Worm (Caenorhabditis elegans) whole organism, late embryonic: ENCODE results near the gene K03A11.5.
A peak's percentile ranks its signal among the peaks of the same experiment; 100 is the strongest.

Experiments
- C38D4.7 ChIP-seq: fragments of 200-800 bp; sonication (Bioruptor generic); optimal IDR thresholded peaks from 2 replicates; lab custom pipeline; 2018; ENCODE audit warnings: mild to moderate bottlenecking, missing genetic modification characterization, moderate library complexity, missing compliant biosample characterization
- F13H6.1 ChIP-seq: sonication (generic microtip); optimal IDR thresholded peaks from 2 replicates; lab custom pipeline; 2016; ENCODE audit warnings: missing genetic modification characterization, missing compliant biosample characterization
- K02D7.2 ChIP-seq: sonication (generic microtip); optimal IDR thresholded peaks from 2 replicates; lab custom pipeline; 2017; ENCODE audit warnings: mild to moderate bottlenecking, missing genetic modification characterization, missing compliant biosample characterization
- K09A11.1 ChIP-seq: sonication (generic microtip); optimal IDR thresholded peaks from 2 replicates; lab custom pipeline; 2017; ENCODE audit warnings: antibody characterized with exemption, mild to moderate bottlenecking, missing genetic modification characterization, missing compliant biosample characterization; ENCODE audit not compliant: insufficient read depth
- T23F11.4 ChIP-seq: fragments of 200-800 bp; sonication (Bioruptor generic); optimal IDR thresholded peaks from 2 replicates; lab custom pipeline; 2018; ENCODE audit warnings: mild to moderate bottlenecking, missing genetic modification characterization, missing compliant biosample characterization
- Y22D7AL.16 ChIP-seq: sonication (generic microtip); optimal IDR thresholded peaks from 2 replicates; lab custom pipeline; 2016; ENCODE audit warnings: missing genetic modification characterization, missing compliant biosample characterization
- ama-1 ChIP-seq: fragments of 150-350 bp; optimal IDR thresholded peaks from 2 replicates; lab custom pipeline; 2014
- ceh-19 ChIP-seq: fragments of 200-800 bp; sonication (Bioruptor generic); optimal IDR thresholded peaks from 2 replicates; lab custom pipeline; 2018; ENCODE audit warnings: mild to moderate bottlenecking, missing genetic modification characterization, missing compliant biosample characterization
- ceh-2 ChIP-seq: sonication (generic microtip); optimal IDR thresholded peaks from 2 replicates; lab custom pipeline; 2016; ENCODE audit warnings: missing genotype, missing genetic modification characterization, missing compliant biosample characterization
- ceh-24 ChIP-seq: sonication (generic microtip); optimal IDR thresholded peaks from 2 replicates; lab custom pipeline; 2016; ENCODE audit warnings: mild to moderate bottlenecking, missing genetic modification characterization, missing compliant biosample characterization
- ceh-30 ChIP-seq: fragments of 150-350 bp; optimal IDR thresholded peaks from 2 replicates; lab custom pipeline; 2014; ENCODE audit warnings: missing biosample characterization, missing genetic modification characterization
- ceh-34 ChIP-seq: sonication (generic microtip); optimal IDR thresholded peaks from 2 replicates; lab custom pipeline; 2016; ENCODE audit warnings: mild to moderate bottlenecking, missing genetic modification characterization, missing compliant biosample characterization
- ceh-48 ChIP-seq: sonication (generic microtip); optimal IDR thresholded peaks from 2 replicates; lab custom pipeline; 2016; ENCODE audit warnings: missing genetic modification characterization, inconsistent platforms, missing compliant biosample characterization
- ceh-6 ChIP-seq: fragments of 200-800 bp; sonication (Bioruptor generic); optimal IDR thresholded peaks from 2 replicates; lab custom pipeline; 2018; ENCODE audit warnings: mild to moderate bottlenecking, missing genetic modification characterization, missing compliant biosample characterization
- elt-2 ChIP-seq: sonication (generic microtip); optimal IDR thresholded peaks from 2 replicates; lab custom pipeline; 2016; ENCODE audit warnings: missing genetic modification reagents, missing genetic modification characterization, missing compliant biosample characterization
- elt-4 ChIP-seq: sonication (generic microtip); optimal IDR thresholded peaks from 2 replicates; lab custom pipeline; 2016; ENCODE audit warnings: missing genetic modification characterization, missing compliant biosample characterization
- ets-4 ChIP-seq: sonication (generic microtip); optimal IDR thresholded peaks from 2 replicates; lab custom pipeline; 2016; ENCODE audit warnings: missing genetic modification characterization, missing compliant biosample characterization
- fkh-6 ChIP-seq: sonication (generic microtip); optimal IDR thresholded peaks from 2 replicates; lab custom pipeline; 2016; ENCODE audit warnings: missing genetic modification characterization, missing compliant biosample characterization
- hlh-13 ChIP-seq: fragments of 200-800 bp; sonication (Bioruptor generic); optimal IDR thresholded peaks from 2 replicates; lab custom pipeline; 2018; ENCODE audit warnings: mild to moderate bottlenecking, missing genetic modification characterization, missing compliant biosample characterization
- hlh-15 ChIP-seq: sonication (generic microtip); optimal IDR thresholded peaks from 2 replicates; lab custom pipeline; 2016; ENCODE audit warnings: missing genetic modification characterization, missing compliant biosample characterization
- hlh-30 ChIP-seq: sonication (generic microtip); optimal IDR thresholded peaks from 2 replicates; lab custom pipeline; 2017; ENCODE audit warnings: antibody characterized with exemption, missing genetic modification characterization, missing compliant biosample characterization; ENCODE audit not compliant: insufficient read depth
- lim-6 ChIP-seq: sonication (generic microtip); optimal IDR thresholded peaks from 2 replicates; lab custom pipeline; 2016; ENCODE audit warnings: missing genetic modification characterization, missing compliant biosample characterization
- lin-11 ChIP-seq: fragments of 200-800 bp; sonication (Bioruptor generic); optimal IDR thresholded peaks from 2 replicates; lab custom pipeline; 2018; ENCODE audit warnings: mild to moderate bottlenecking, missing genetic modification characterization, missing compliant biosample characterization
- mec-3 ChIP-seq: sonication (generic microtip); optimal IDR thresholded peaks from 2 replicates; lab custom pipeline; 2016; ENCODE audit warnings: borderline replicate concordance, missing genetic modification characterization, missing compliant biosample characterization
- nhr-232 ChIP-seq: sonication (generic microtip); optimal IDR thresholded peaks from 2 replicates; lab custom pipeline; 2016; ENCODE audit warnings: missing genetic modification characterization, missing compliant biosample characterization
- pag-3 ChIP-seq: sonication (generic microtip); optimal IDR thresholded peaks from 2 replicates; lab custom pipeline; 2016; ENCODE audit warnings: missing compliant biosample characterization, missing genetic modification characterization, borderline replicate concordance
- pros-1 ChIP-seq: fragments of 150-350 bp; optimal IDR thresholded peaks from 2 replicates; lab custom pipeline; 2014; ENCODE audit warnings: missing biosample characterization, missing genetic modification reagents, missing genetic modification characterization
- ref-2 ChIP-seq: sonication (generic microtip); optimal IDR thresholded peaks from 2 replicates; lab custom pipeline; 2016; ENCODE audit warnings: missing genetic modification characterization, missing compliant biosample characterization
- sdc-2 ChIP-seq: sonication (generic microtip); optimal IDR thresholded peaks from 2 replicates; lab custom pipeline; 2016; ENCODE audit warnings: missing genotype, missing genetic modification characterization, missing compliant biosample characterization
- sox-2 ChIP-seq: fragments of 200-800 bp; sonication (Bioruptor generic); IDR thresholded peaks from 2 replicates; pipeline ENCODE4 v1.3.6; 2022; ENCODE audit warnings: missing genetic modification reagents, missing genetic modification characterization, missing compliant biosample characterization
- sox-4 ChIP-seq: sonication (generic microtip); optimal IDR thresholded peaks from 2 replicates; lab custom pipeline; 2017; ENCODE audit warnings: mild to moderate bottlenecking, missing genetic modification characterization, inconsistent platforms, missing compliant biosample characterization
- tbx-2 ChIP-seq: sonication (generic microtip); optimal IDR thresholded peaks from 2 replicates; lab custom pipeline; 2016; ENCODE audit warnings: missing genetic modification characterization, missing compliant biosample characterization
- unc-3 ChIP-seq, 2 experiments: fragments of 200-800 bp in 1 of 2; sonication (Bioruptor generic) in 1 of 2; sonication (generic microtip) in 1 of 2; conservative IDR thresholded peaks in 1 of 2; optimal IDR thresholded peaks in 1 of 2; 2 replicates each; pipeline versions ENCODE4 v1.3.6 to Lab custom; 2016 to 2022; ENCODE audit warnings: missing compliant biosample characterization in 2 of 2, missing genetic modification characterization in 2 of 2, missing genetic modification reagents in 1 of 2
- unc-42 ChIP-seq: sonication (generic microtip); optimal IDR thresholded peaks from 2 replicates; lab custom pipeline; 2016; ENCODE audit warnings: missing genotype, missing genetic modification characterization, missing compliant biosample characterization
- unc-86 ChIP-seq: sonication (generic microtip); optimal IDR thresholded peaks from 2 replicates; lab custom pipeline; 2016; ENCODE audit warnings: missing genetic modification characterization, missing compliant biosample characterization
- zip-5 ChIP-seq: sonication (generic microtip); optimal IDR thresholded peaks from 2 replicates; lab custom pipeline; 2016; ENCODE audit warnings: missing genetic modification characterization, missing compliant biosample characterization
- ztf-16 ChIP-seq: sonication (generic microtip); optimal IDR thresholded peaks from 2 replicates; lab custom pipeline; 2017; ENCODE audit warnings: missing genetic modification characterization, missing compliant biosample characterization

The K03A11.5 gene

DNA sequence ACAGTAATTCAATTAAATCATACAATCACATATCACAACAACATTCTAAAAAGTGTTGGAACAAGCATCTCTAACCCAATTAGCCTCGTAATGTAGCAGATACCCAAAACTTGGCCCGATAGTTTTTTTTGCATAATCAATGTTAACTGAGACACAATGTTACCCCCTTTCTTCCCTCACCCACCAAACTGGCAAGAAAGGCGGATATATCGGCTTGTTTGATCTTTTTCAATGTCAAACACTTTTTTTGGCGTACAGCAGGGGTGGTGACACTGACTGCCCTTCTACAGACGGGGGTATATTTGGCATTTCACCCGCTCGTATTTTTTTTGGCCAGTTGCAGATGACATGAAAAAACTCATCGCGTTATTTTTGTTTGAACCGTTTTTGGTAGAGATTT is 46.7 kb downstream of the K03A11.5 start:
- no peak for TF ChIP-seq sdc-2
- TF ChIP-seq ceh-2 (tag; lab: Kevin White, UChicago): no peak
- TF ChIP-seq hlh-30: no peak
- no peak for TF ChIP-seq unc-42 (tag; lab: Kevin White, UChicago)
- TF ChIP-seq sox-4: no peak
- no peak for TF ChIP-seq elt-4 (tag; lab: Kevin White, UChicago)
- TF ChIP-seq C38D4.7 (GFP tag; lab: Kevin White, UChicago): no peak
- no peak for TF ChIP-seq T23F11.4 (GFP tag; lab: Kevin White, UChicago)
- TF ChIP-seq ceh-48 (tag; lab: Kevin White, UChicago): no peak
- TF ChIP-seq K09A11.1 (tag; lab: Kevin White, UChicago): no peak
- no peak for TF ChIP-seq ets-4 (tag; lab: Kevin White, UChicago)
- no peak for TF ChIP-seq lim-6 (tag; lab: Kevin White, UChicago)
- no peak for TF ChIP-seq elt-2 (tag; lab: Kevin White, UChicago)
- no peak for TF ChIP-seq ceh-19 (GFP tag; lab: Kevin White, UChicago)
- no peak for TF ChIP-seq nhr-232 (tag; lab: Kevin White, UChicago)
- TF ChIP-seq lin-11: no peak
- TF ChIP-seq ceh-24: no peak

DNA sequence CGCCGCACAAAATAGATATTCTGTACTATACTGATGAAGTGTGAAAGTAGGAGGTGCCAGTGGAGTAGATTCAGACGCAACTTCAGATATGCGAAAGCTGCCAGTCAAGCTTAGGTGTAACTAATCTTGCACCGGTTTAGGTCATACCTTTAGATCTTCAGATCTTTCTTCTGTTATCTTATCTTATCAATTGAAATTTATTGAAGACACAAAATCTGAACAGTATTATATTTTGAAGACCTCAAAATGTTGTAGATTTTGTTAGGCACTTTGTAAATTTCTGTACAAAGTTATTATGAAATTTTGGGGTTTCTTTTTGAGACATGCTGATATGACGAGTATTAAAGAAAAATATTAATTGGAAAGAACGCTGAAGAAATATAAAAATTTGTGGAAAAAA is 49.3 kb downstream of the K03A11.5 start:
- TF ChIP-seq zip-5 (tag; lab: Kevin White, UChicago) (no peak), unc-86 (tag; lab: Kevin White, UChicago) (no peak), ama-1 (no peak), K02D7.2 (tag; lab: Kevin White, UChicago) (no peak), mec-3 (tag; lab: Kevin White, UChicago) (no peak), ets-4 (tag; lab: Kevin White, UChicago) (no peak), ztf-16 (tag; lab: Kevin White, UChicago) (no peak), sdc-2 (no peak), sox-2 (GFP tag; lab: Robert Waterston, UW) (no peak), ref-2 (no peak), hlh-13 (no peak), nhr-232 (tag; lab: Kevin White, UChicago) (no peak), Y22D7AL.16 (tag; lab: Kevin White, UChicago) (no peak), hlh-15 (no peak), hlh-30 (no peak), F13H6.1 (no peak), tbx-2 (tag; lab: Kevin White, UChicago) (no peak), pag-3 (tag; lab: Kevin White, UChicago) (no peak), ceh-6 (GFP tag; lab: Kevin White, UChicago) (no peak)
- TF ChIP-seq, all 69 proteins: peak for 0

DNA sequence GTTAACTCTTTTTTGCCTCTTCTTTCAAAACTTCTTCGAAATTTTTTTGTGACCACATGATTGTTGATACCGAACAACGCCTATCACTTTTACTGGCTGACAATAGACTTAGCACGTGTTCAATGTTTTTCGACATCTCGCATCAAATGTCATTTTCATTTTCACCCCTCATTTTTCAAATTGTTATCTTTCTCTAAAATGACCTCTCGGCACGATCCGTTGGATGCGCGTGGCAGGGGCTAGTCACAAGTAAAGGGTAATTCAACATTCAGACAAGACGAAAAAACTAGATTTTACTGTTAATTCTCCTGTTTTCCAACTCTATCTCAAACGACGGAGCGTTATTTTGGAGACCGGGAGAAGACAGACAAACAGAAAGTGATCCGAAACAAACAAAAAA is 50.1 kb downstream of the K03A11.5 start, which contains the start of gene F17H10.2:
Gene F17H10.2 (plus strand): TSS at position 316 of the 400 bp plus-strand sequence.
- TF ChIP-seq fkh-6 (no peak), hlh-30 (peak; percentile 14)

DNA sequence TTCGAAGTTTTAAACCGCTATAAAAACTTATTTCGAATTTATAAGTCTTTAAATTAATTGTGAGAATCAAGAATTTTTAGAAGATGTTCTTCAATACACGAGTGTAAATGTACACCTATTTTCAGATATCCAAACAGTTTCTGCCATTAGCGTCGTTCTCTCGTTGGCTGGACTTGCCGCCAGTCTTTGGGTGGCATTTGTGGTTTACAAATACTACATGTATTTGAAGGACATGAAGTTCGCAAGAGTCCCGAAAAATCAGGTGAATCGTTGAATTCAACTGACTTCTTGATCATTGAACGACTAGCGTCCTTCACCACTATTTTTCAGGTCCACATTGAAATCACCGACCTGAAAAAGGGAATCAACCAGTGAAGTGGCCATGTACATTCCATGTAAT is 52.4 kb downstream of the K03A11.5 start:
- TF ChIP-seq hlh-13: no peak
- TF ChIP-seq hlh-15: no peak
- TF ChIP-seq C38D4.7 (GFP tag; lab: Kevin White, UChicago): no peak
- no peak for TF ChIP-seq ceh-34 (tag; lab: Kevin White, UChicago)
- no peak for TF ChIP-seq ceh-30 (tag; lab: Kevin White, UChicago)
- no peak for TF ChIP-seq elt-2 (tag; lab: Kevin White, UChicago)

DNA sequence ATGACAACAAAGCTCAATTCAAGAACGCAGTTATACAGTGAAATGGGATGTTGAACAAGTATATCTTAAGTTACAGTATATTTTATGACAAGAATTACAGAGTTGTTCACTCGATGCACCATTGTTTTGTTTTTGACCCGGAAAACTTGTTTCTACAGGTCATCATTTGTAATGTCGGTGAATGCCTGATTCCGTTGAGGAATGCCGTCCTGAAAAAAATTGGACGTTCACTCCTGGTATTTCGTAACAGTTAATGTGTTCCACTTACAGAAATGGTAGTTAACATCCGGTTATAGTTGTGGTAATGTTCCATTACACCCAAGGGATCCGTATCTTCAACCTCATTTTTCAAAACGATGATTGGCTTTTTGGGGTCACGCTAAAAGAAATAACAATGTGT is 53.0 kb downstream of the K03A11.5 start:
- TF ChIP-seq K09A11.1 (tag; lab: Kevin White, UChicago): no peak
- no peak for TF ChIP-seq elt-4 (tag; lab: Kevin White, UChicago)
- TF ChIP-seq unc-3 (GFP tag; conservative IDR thresholded peaks at IDR 0.05; lab: Robert Waterston, UW): no peak
- no peak for TF ChIP-seq unc-3 (tag; optimal IDR thresholded peaks at IDR 0.05; lab: Kevin White, UChicago)
- no peak for TF ChIP-seq pros-1 (tag; lab: Kevin White, UChicago)
- TF ChIP-seq ceh-34 (tag; lab: Kevin White, UChicago): no peak
